Fruit fly (Drosophila melanogaster) S2 (cell line): ENCODE data around the gene CG14416.
A peak's percentile ranks its signal among the peaks of the same experiment; 100 is the strongest.

Source experiments
- CG8478 ChIP-seq: fragments of >200 bp; optimal IDR thresholded peaks from 2 replicates; lab custom pipeline; 2018
- CTCF ChIP-seq, 2 experiments: fragments of >200 bp; optimal IDR thresholded peaks; 2 replicates each; lab custom pipeline; 2018

Gene CG14416

dm6 chrX:2872753-2873152 lies at the start of gene CG14416:
CG14416 (minus strand) TSS chrX:2872853.
- no peak for TF ChIP-seq CTCF (optimal IDR thresholded peaks at IDR 0.05; lab: Kevin White, UChicago)
- TF ChIP-seq CG8478 (lab: Kevin White, UChicago), result no peak

dm6 chrX:2919742-2920141 lies 47.1 kb upstream of the CG14416 start, which contains the start of gene CG3588:
CG3588 (plus strand) TSS chrX:2919770.
- TF ChIP-seq CG8478 (lab: Kevin White, UChicago) (no peak), CTCF (optimal IDR thresholded peaks at IDR 0.05; lab: Kevin White, UChicago) (no peak)

dm6 chrX:2918551-2918950 lies 45.9 kb upstream of the CG14416 start:
- no peak for TF ChIP-seq CG8478 (lab: Kevin White, UChicago)
- TF ChIP-seq CTCF (optimal IDR thresholded peaks at IDR 0.05; lab: Kevin White, UChicago), result no peak

dm6 chrX:2915108-2915507 lies 42.5 kb upstream of the CG14416 start:
- peak; percentile 51 to 58 for TF ChIP-seq CTCF (optimal IDR thresholded peaks at IDR 0.05; lab: Kevin White, UChicago)
- TF ChIP-seq CG8478 (lab: Kevin White, UChicago), result no peak

- TF ChIP-seq CTCF (optimal IDR thresholded peaks at IDR 0.05; lab: Kevin White, UChicago) (no peak), CG8478 (lab: Kevin White, UChicago) (no peak)
Measured at dm6 chrX:2914091-2914490, 41.4 kb upstream of the CG14416 start.

dm6 chrX:2912581-2912980 lies 39.9 kb upstream of the CG14416 start:
- TF ChIP-seq CG8478 (lab: Kevin White, UChicago), result no peak
- no peak for TF ChIP-seq CTCF (optimal IDR thresholded peaks at IDR 0.05; lab: Kevin White, UChicago)

- no peak for TF ChIP-seq CG8478 (lab: Kevin White, UChicago)
Measured at dm6 chrX:2907105-2907694, 34.5 kb upstream of the CG14416 start.

dm6 chrX:2890468-2890867 lies 17.8 kb upstream of the CG14416 start, which contains the start of gene CG3526:
CG3526 (plus strand) TSS chrX:2890768.
- TF ChIP-seq CTCF (optimal IDR thresholded peaks at IDR 0.05; lab: Kevin White, UChicago) (no peak), CG8478 (lab: Kevin White, UChicago) (no peak)

- TF ChIP-seq CTCF (optimal IDR thresholded peaks at IDR 0.05; lab: Kevin White, UChicago), result no peak
- no peak for TF ChIP-seq CG8478 (lab: Kevin White, UChicago)
Measured at dm6 chrX:2888211-2888610, 15.6 kb upstream of the CG14416 start.

- TF ChIP-seq CTCF (optimal IDR thresholded peaks at IDR 0.05; lab: Kevin White, UChicago) (no peak), CG8478 (lab: Kevin White, UChicago) (no peak)
Measured at dm6 chrX:2885814-2886213, 13.2 kb upstream of the CG14416 start, which contains the start of gene CG14419. CG14419 (minus strand) TSS chrX:2885914.

- TF ChIP-seq CTCF (optimal IDR thresholded peaks at IDR 0.05; lab: Kevin White, UChicago) (no peak), CG8478 (lab: Kevin White, UChicago) (no peak)
Measured at dm6 chrX:2883561-2883960, 10.9 kb upstream of the CG14416 start, which contains the start of gene CG14418. CG14418 (minus strand) TSS chrX:2883661.

- TF ChIP-seq CTCF (optimal IDR thresholded peaks at IDR 0.05; lab: Kevin White, UChicago) (no peak), CG8478 (lab: Kevin White, UChicago) (no peak)
Measured at dm6 chrX:2882516-2882915, 9.9 kb upstream of the CG14416 start.

- TF ChIP-seq CG8478 (lab: Kevin White, UChicago) (no peak), CTCF (optimal IDR thresholded peaks at IDR 0.05; lab: Kevin White, UChicago) (no peak)
Measured at dm6 chrX:2880660-2881059, 8.0 kb upstream of the CG14416 start.

dm6 chrX:2877070-2877469 lies 4.4 kb upstream of the CG14416 start:
- TF ChIP-seq CTCF (optimal IDR thresholded peaks at IDR 0.05; lab: Kevin White, UChicago) (no peak), CG8478 (lab: Kevin White, UChicago) (no peak)

- TF ChIP-seq CTCF (optimal IDR thresholded peaks at IDR 0.05; lab: Kevin White, UChicago) (no peak), CG8478 (lab: Kevin White, UChicago) (no peak)
Measured at dm6 chrX:2876433-2876832, 3.8 kb upstream of the CG14416 start, which contains the start of gene CG14417. CG14417 (minus strand) TSS chrX:2876533.

dm6 chrX:2869430-2869829 lies 3.2 kb downstream of the CG14416 start:
- TF ChIP-seq CTCF (optimal IDR thresholded peaks at IDR 0.05; lab: Kevin White, UChicago) (peak; percentile 64 to 77), CG8478 (lab: Kevin White, UChicago) (no peak)
